Fruit fly (Drosophila melanogaster) whole organism, embryonic: ENCODE measurements around the gene Cyp4d20.

ENCODE experiments used
- Bdp1 ChIP-seq: fragments of 200-800 bp; sonication (Bioruptor generic); optimal IDR thresholded peaks from 3 replicates; lab custom pipeline; 2016; ENCODE audit warnings: missing biosample characterization, missing genetic modification characterization
- Bteb2 ChIP-seq: fragments of 200-800 bp; sonication (Bioruptor generic); optimal IDR thresholded peaks from 2 replicates; lab custom pipeline; 2016; ENCODE audit warnings: missing biosample characterization, missing genetic modification characterization
- CG10209 ChIP-seq: fragments of 200-800 bp; sonication (Bioruptor generic); optimal IDR thresholded peaks from 3 replicates; lab custom pipeline; 2017; ENCODE audit warnings: missing biosample characterization, mild to moderate bottlenecking, missing genetic modification characterization, missing genetic modification reagents
- CG10959 ChIP-seq: fragments of 200-800 bp; sonication (Bioruptor generic); IDR thresholded peaks from 2 replicates; pipeline ENCODE4 v1.3.6; 2022; ENCODE audit warnings: missing biosample characterization, missing genetic modification characterization
- CG13123 ChIP-seq: fragments of 200-800 bp; sonication (Bioruptor generic); optimal IDR thresholded peaks from 2 replicates; lab custom pipeline; 2016; ENCODE audit warnings: missing biosample characterization, missing genetic modification characterization
- CG15073 ChIP-seq: fragments of 200-800 bp; sonication (Bioruptor generic); optimal IDR thresholded peaks from 2 replicates; lab custom pipeline; 2016; ENCODE audit warnings: missing biosample characterization, missing genetic modification characterization
- CG17912 ChIP-seq: fragments of 200-800 bp; sonication (Bioruptor generic); optimal IDR thresholded peaks from 2 replicates; lab custom pipeline; 2018; ENCODE audit warnings: missing biosample characterization, mild to moderate bottlenecking, missing genetic modification characterization
- CG2889 ChIP-seq: fragments of 200-800 bp; sonication (Bioruptor generic); IDR thresholded peaks from 3 replicates; pipeline ENCODE4 v1.3.6; 2022; ENCODE audit warnings: missing biosample characterization, missing genetic modification characterization
- CG30403 ChIP-seq: fragments of 200-800 bp; sonication (Bioruptor generic); optimal IDR thresholded peaks from 3 replicates; lab custom pipeline; 2016; ENCODE audit warnings: missing biosample characterization, missing genetic modification characterization
- CG30431 ChIP-seq: fragments of 200-800 bp; sonication (Bioruptor generic); optimal IDR thresholded peaks from 2 replicates; lab custom pipeline; 2017; ENCODE audit warnings: missing biosample characterization, missing genetic modification characterization
- CG3065 ChIP-seq: fragments of 200-800 bp; sonication (Bioruptor generic); optimal IDR thresholded peaks from 2 replicates; lab custom pipeline; 2016; ENCODE audit warnings: missing biosample characterization, missing genetic modification characterization
- CG31224 ChIP-seq: fragments of 200-800 bp; sonication (Bioruptor generic); IDR thresholded peaks from 2 replicates; pipeline ENCODE4 v1.3.6; 2022; ENCODE audit warnings: missing biosample characterization, missing genetic modification characterization
- CG4328 ChIP-seq: fragments of 200-800 bp; sonication (Bioruptor generic); optimal IDR thresholded peaks from 3 replicates; lab custom pipeline; 2017; ENCODE audit warnings: missing biosample characterization, missing genetic modification reagents, missing genetic modification characterization
- CG4404 ChIP-seq: fragments of 200-800 bp; sonication (Bioruptor generic); IDR thresholded peaks from 2 replicates; pipeline ENCODE4 v1.3.6; 2022; ENCODE audit warnings: missing biosample characterization, missing genetic modification characterization
- CG6791 ChIP-seq: fragments of 200-800 bp; sonication (Bioruptor generic); IDR thresholded peaks from 3 replicates; pipeline ENCODE4 v1.3.6; 2022; ENCODE audit warnings: missing biosample characterization, missing genetic modification characterization; ENCODE audit not compliant: partially characterized antibody
- CG7271 ChIP-seq: fragments of 200-800 bp; sonication (Bioruptor generic); optimal IDR thresholded peaks from 2 replicates; lab custom pipeline; 2018; ENCODE audit warnings: missing biosample characterization, mild to moderate bottlenecking, missing genetic modification characterization, moderate library complexity
- CG7372 ChIP-seq: fragments of 200-800 bp; sonication (Bioruptor generic); IDR thresholded peaks from 2 replicates; pipeline ENCODE4 v1.3.6; 2022; ENCODE audit warnings: missing biosample characterization, missing genetic modification characterization
- CG8359 ChIP-seq: fragments of 200-800 bp; sonication (Bioruptor generic); optimal IDR thresholded peaks from 2 replicates; lab custom pipeline; 2017; ENCODE audit warnings: missing biosample characterization, mild to moderate bottlenecking, missing genetic modification characterization, borderline replicate concordance
- CG8944 ChIP-seq: fragments of 200-800 bp; sonication (Bioruptor generic); optimal IDR thresholded peaks from 3 replicates; lab custom pipeline; 2016; ENCODE audit warnings: missing biosample characterization, missing genetic modification characterization
- CoRest ChIP-seq: fragments of 200-800 bp; sonication (Bioruptor generic); optimal IDR thresholded peaks from 3 replicates; lab custom pipeline; 2018; ENCODE audit warnings: missing biosample characterization, mild to moderate bottlenecking, missing genetic modification characterization, moderate library complexity
- Dbx ChIP-seq: fragments of 200-800 bp; sonication (Bioruptor generic); IDR thresholded peaks from 3 replicates; pipeline ENCODE4 v1.3.6; 2022; ENCODE audit warnings: missing biosample characterization, missing genetic modification characterization
- Dip2 ChIP-seq: fragments of 200-800 bp; sonication (Bioruptor generic); IDR thresholded peaks from 2 replicates; pipeline ENCODE4 v1.3.6; 2022; ENCODE audit warnings: missing biosample characterization, missing genetic modification characterization
- Fer1 ChIP-seq: fragments of 200-800 bp; sonication (Bioruptor generic); optimal IDR thresholded peaks from 2 replicates; lab custom pipeline; 2017; ENCODE audit warnings: missing biosample characterization, mild to moderate bottlenecking, missing genetic modification characterization
- Gsc ChIP-seq: fragments of 200-800 bp; sonication (Bioruptor generic); IDR thresholded peaks from 2 replicates; pipeline ENCODE4 v1.3.6; 2022; ENCODE audit warnings: missing biosample characterization, missing genetic modification characterization
- Hsf ChIP-seq: fragments of 200-800 bp; sonication (Bioruptor generic); optimal IDR thresholded peaks from 3 replicates; lab custom pipeline; 2016; ENCODE audit warnings: missing biosample characterization, missing genetic modification characterization
- MESR4 ChIP-seq: fragments of 200-800 bp; sonication (Bioruptor generic); optimal IDR thresholded peaks from 2 replicates; lab custom pipeline; 2018; ENCODE audit warnings: missing biosample characterization, mild to moderate bottlenecking, missing genetic modification characterization, moderate library complexity
- Mrtf ChIP-seq: fragments of 200-800 bp; sonication (Bioruptor generic); IDR thresholded peaks from 3 replicates; pipeline ENCODE4 v1.3.6; 2022; ENCODE audit warnings: missing biosample characterization, missing genetic modification characterization
- Pdp1 ChIP-seq, 2 experiments: fragments of 200-800 bp; sonication (Bioruptor generic); optimal IDR thresholded peaks; 3 replicates each; lab custom pipeline; 2016; ENCODE audit warnings: missing biosample characterization in 2 of 2, missing genetic modification characterization in 2 of 2, mild to moderate bottlenecking in 1 of 2, moderate library complexity in 1 of 2
- Ravus ChIP-seq: fragments of 200-800 bp; sonication (Bioruptor generic); IDR thresholded peaks from 2 replicates; pipeline ENCODE4 v1.3.6; 2022; ENCODE audit warnings: missing biosample characterization, missing genetic modification characterization
- Sox102F ChIP-seq: fragments of 200-800 bp; sonication (Bioruptor generic); optimal IDR thresholded peaks from 2 replicates; lab custom pipeline; 2018; ENCODE audit warnings: missing biosample characterization, mild to moderate bottlenecking, missing genetic modification characterization, moderate library complexity
- Taf1 ChIP-seq: fragments of 200-800 bp; sonication (Bioruptor generic); IDR thresholded peaks from 2 replicates; pipeline ENCODE4 v1.3.6; 2022; ENCODE audit warnings: missing biosample characterization, missing genetic modification characterization
- Usf ChIP-seq: fragments of 200-800 bp; sonication (Bioruptor generic); optimal IDR thresholded peaks from 2 replicates; lab custom pipeline; 2017; ENCODE audit warnings: missing genotype, missing biosample characterization, missing genetic modification characterization
- ara ChIP-seq: fragments of 200-800 bp; sonication (Bioruptor generic); IDR thresholded peaks from 2 replicates; pipeline ENCODE4 v1.3.6; 2022; ENCODE audit warnings: missing biosample characterization, missing genetic modification characterization
- btn ChIP-seq: fragments of 200-800 bp; sonication (Bioruptor generic); optimal IDR thresholded peaks from 2 replicates; lab custom pipeline; 2016; ENCODE audit warnings: missing biosample characterization, missing genetic modification characterization
- cg ChIP-seq: fragments of 200-800 bp; sonication (Bioruptor generic); optimal IDR thresholded peaks from 3 replicates; lab custom pipeline; 2019; ENCODE audit warnings: missing biosample characterization, mild to moderate bottlenecking, missing genetic modification characterization, moderate library complexity
- eyg ChIP-seq: fragments of 200-800 bp; sonication (Bioruptor generic); optimal IDR thresholded peaks from 3 replicates; lab custom pipeline; 2016; ENCODE audit warnings: missing biosample characterization, missing genetic modification characterization
- ftz-f1 ChIP-seq: fragments of 200-800 bp; sonication (Bioruptor generic); optimal IDR thresholded peaks from 2 replicates; lab custom pipeline; 2016; ENCODE audit warnings: missing biosample characterization, missing genetic modification characterization
- ham ChIP-seq: fragments of 200-800 bp; sonication (Bioruptor generic); IDR thresholded peaks from 2 replicates; pipeline ENCODE4 v1.3.6; 2022; ENCODE audit warnings: missing biosample characterization, missing genetic modification characterization
- mirr ChIP-seq: fragments of 200-800 bp; sonication (Bioruptor generic); optimal IDR thresholded peaks from 3 replicates; lab custom pipeline; 2018; ENCODE audit warnings: missing biosample characterization, mild to moderate bottlenecking, missing genetic modification characterization
- mld ChIP-seq: fragments of 200-800 bp; sonication (Bioruptor generic); IDR thresholded peaks from 3 replicates; pipeline ENCODE4 v1.3.6; 2022; ENCODE audit warnings: missing biosample characterization, missing genetic modification characterization; ENCODE audit not compliant: partially characterized antibody
- peb ChIP-seq: fragments of 200-800 bp; sonication (Bioruptor generic); IDR thresholded peaks from 2 replicates; pipeline ENCODE4 v1.3.6; 2022; ENCODE audit warnings: missing biosample characterization, missing genetic modification characterization
- salm ChIP-seq: fragments of 200-800 bp; sonication (Bioruptor generic); optimal IDR thresholded peaks from 2 replicates; lab custom pipeline; 2018; ENCODE audit warnings: missing biosample characterization, mild to moderate bottlenecking, missing genetic modification characterization
- sens ChIP-seq: fragments of 200-800 bp; sonication (Bioruptor generic); peaks from one replicate; lab custom pipeline; 2016; ENCODE audit warnings: missing biosample characterization, missing genetic modification characterization
- sim ChIP-seq: fragments of 200-800 bp; sonication (Bioruptor generic); IDR thresholded peaks from 2 replicates; pipeline ENCODE4 v1.3.6; 2022; ENCODE audit warnings: missing biosample characterization, missing genetic modification characterization
- slou ChIP-seq: fragments of 200-800 bp; sonication (Bioruptor generic); optimal IDR thresholded peaks from 3 replicates; lab custom pipeline; 2016; ENCODE audit warnings: missing biosample characterization, missing genetic modification characterization
- sug ChIP-seq: fragments of 200-800 bp; optimal IDR thresholded peaks from 2 replicates; lab custom pipeline; 2019; ENCODE audit warnings: missing biosample characterization, mild to moderate bottlenecking, missing genetic modification characterization, moderate library complexity
- toy ChIP-seq: fragments of 200-800 bp; sonication (Bioruptor generic); IDR thresholded peaks from 2 replicates; pipeline ENCODE4 v1.3.6; 2022; ENCODE audit warnings: missing biosample characterization, missing genetic modification characterization
- unpg ChIP-seq: fragments of 200-800 bp; sonication (Bioruptor generic); optimal IDR thresholded peaks from 3 replicates; lab custom pipeline; 2018; ENCODE audit warnings: missing biosample characterization, mild to moderate bottlenecking, missing genetic modification characterization, moderate library complexity
- zen ChIP-seq: fragments of 200-800 bp; sonication (Bioruptor generic); optimal IDR thresholded peaks from 3 replicates; lab custom pipeline; 2018; ENCODE audit warnings: missing biosample characterization, mild to moderate bottlenecking, missing genetic modification characterization, moderate library complexity

The Cyp4d20 gene

dm6 chr3L:2501764-2502163, 23.5 kb upstream of the Cyp4d20 start (continued):
- TF ChIP-seq Dbx (GFP tag; lab: Robert Waterston, UW), result peak; percentile 90
- no peak for TF ChIP-seq cg (GFP tag; lab: Kevin White, UChicago)
- TF ChIP-seq salm, result no peak
- TF ChIP-seq Usf, result no peak
- no peak for TF ChIP-seq CG7271 (tag; lab: Kevin White, UChicago)
- peak; percentile 72 for TF ChIP-seq Fer1
- TF ChIP-seq, all 482 proteins: peak for 226

DNA sequence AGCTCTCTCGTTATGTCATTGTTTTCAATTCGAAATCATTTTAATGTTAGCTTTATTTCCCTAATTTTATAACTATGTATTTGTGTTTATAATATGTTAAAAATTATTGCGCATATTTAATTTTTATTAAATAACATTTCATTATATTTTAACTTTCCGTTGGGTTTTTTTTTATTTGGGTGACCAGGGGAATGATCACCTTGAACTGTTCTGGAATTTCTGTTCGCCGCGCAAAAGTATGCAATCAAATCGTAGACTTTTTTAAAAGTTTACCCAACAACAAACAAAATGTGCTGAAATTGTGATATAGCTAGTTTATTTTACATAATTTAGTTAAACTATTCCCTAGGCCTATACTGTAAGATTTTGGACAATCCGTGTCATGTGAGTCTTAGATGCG, 20.8 kb upstream of the Cyp4d20 start:
- no peak for TF ChIP-seq Bdp1
- TF ChIP-seq unpg (GFP tag; lab: Kevin White, UChicago), result no peak
- peak; percentile 51; the same call in 1 of the 2 replicates for TF ChIP-seq CG31224 (GFP tag; lab: Robert Waterston, UW)
- TF ChIP-seq CG10959 (GFP tag; lab: Robert Waterston, UW), result no peak
- no peak for TF ChIP-seq CG7271 (tag; lab: Kevin White, UChicago)
- no peak for TF ChIP-seq CG10209 (GFP tag; lab: Kevin White, UChicago)
- TF ChIP-seq mld (GFP tag; lab: Robert Waterston, UW), result no peak
- peak; percentile 86 for TF ChIP-seq ftz-f1
- peak; percentile 39 for TF ChIP-seq sens (GFP tag; lab: Kevin White, UChicago)
- 0 out of 3 replicates have a peak, but pooled peaks have one; percentile 16 for TF ChIP-seq CG6791 (GFP tag; lab: Robert Waterston, UW)
- no peak for TF ChIP-seq mirr (GFP tag; lab: Kevin White, UChicago)
- TF ChIP-seq Pdp1 (GFP tag; optimal IDR thresholded peaks at IDR 0.05; lab: Kevin White, UChicago), result peak in 1 of 2 experiments; percentile 5

DNA sequence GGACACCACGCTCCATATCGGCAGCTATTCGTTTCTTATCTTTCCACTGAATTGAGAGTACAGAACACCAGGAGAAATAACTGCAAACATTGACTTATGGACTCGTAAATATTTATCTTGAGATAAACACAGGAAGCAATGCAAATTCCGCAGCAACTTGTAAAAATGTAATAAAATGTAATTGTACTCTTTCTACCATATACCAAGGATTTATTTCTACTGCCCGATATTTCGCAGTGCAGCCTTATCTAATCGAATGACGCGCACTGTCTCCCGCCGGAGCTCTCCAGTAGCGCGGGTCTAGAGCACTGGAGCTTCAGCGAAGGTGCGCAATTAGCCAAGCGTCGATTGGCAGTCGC, 15.9 kb upstream of the Cyp4d20 start:
- TF ChIP-seq Hsf (GFP tag; lab: Kevin White, UChicago), result peak; percentile 76
- peak; percentile 27 for TF ChIP-seq CG30431
- no peak for TF ChIP-seq CG13123 (GFP tag; lab: Kevin White, UChicago)
- TF ChIP-seq CG4404 (GFP tag; lab: Robert Waterston, UW), result peak; percentile 81
- peak; percentile 86 for TF ChIP-seq CG7372 (GFP tag; lab: Robert Waterston, UW)
- TF ChIP-seq sug (tag; lab: Kevin White, UChicago), result peak; percentile 95
- TF ChIP-seq ham (GFP tag; lab: Robert Waterston, UW), result peak; percentile 80
- TF ChIP-seq Ravus (GFP tag; lab: Robert Waterston, UW), result peak; percentile 69
- no peak for TF ChIP-seq CG15073 (GFP tag; lab: Kevin White, UChicago)
- TF ChIP-seq CG8944 (GFP tag; lab: Kevin White, UChicago), result peak; percentile 44
- peak; percentile 61 for TF ChIP-seq sim (GFP tag; lab: Robert Waterston, UW)
- TF ChIP-seq peb (GFP tag; lab: Robert Waterston, UW), result peak; percentile 82
- peak; percentile 94 for TF ChIP-seq Taf1
- TF ChIP-seq CG17912 (GFP tag; lab: Kevin White, UChicago), result no peak
- TF ChIP-seq Gsc, result peak; percentile 35; the same call in 1 of the 2 replicates
- TF ChIP-seq CoRest, result peak; percentile 82
- TF ChIP-seq CG10959 (GFP tag; lab: Robert Waterston, UW), result peak; percentile 82
- peak; percentile 59 for TF ChIP-seq Bteb2 (GFP tag; lab: Kevin White, UChicago)
- no peak for TF ChIP-seq CG3065 (GFP tag; lab: Kevin White, UChicago)
- peak; percentile 88 for TF ChIP-seq CG30403
- TF ChIP-seq MESR4 (GFP tag; lab: Kevin White, UChicago), result no peak
- TF ChIP-seq btn (GFP tag; lab: Kevin White, UChicago), result peak; percentile 70
- peak; percentile 89 for TF ChIP-seq ara (GFP tag; lab: Robert Waterston, UW)
- TF ChIP-seq toy (GFP tag; lab: Robert Waterston, UW), result peak; percentile 91
- peak; percentile 85 for TF ChIP-seq eyg
- peak; percentile 83 for TF ChIP-seq Mrtf (GFP tag; lab: Robert Waterston, UW)
- TF ChIP-seq Dip2 (GFP tag; lab: Robert Waterston, UW), result peak; percentile 57; the same call in 1 of the 2 replicates
- TF ChIP-seq CG8359 (GFP tag; lab: Kevin White, UChicago), result peak; percentile 73
- TF ChIP-seq slou, result peak; percentile 34
- TF ChIP-seq CG2889 (GFP tag; lab: Robert Waterston, UW), result peak; percentile 80
- peak; percentile 79 for TF ChIP-seq zen (tag; lab: Kevin White, UChicago)
- peak; percentile 73 for TF ChIP-seq Sox102F (GFP tag; lab: Kevin White, UChicago)
- peak; percentile 66 for TF ChIP-seq CG4328 (GFP tag; lab: Kevin White, UChicago)
- TF ChIP-seq salm, result peak; percentile 19
